Worm (Caenorhabditis elegans) whole organism, L3 larva: Measurements from ENCODE around the gene spe-29.

Source experiments
- R02D3.7 ChIP-seq: fragments of 150-350 bp; optimal IDR thresholded peaks from 2 replicates; lab custom pipeline; 2014; ENCODE audit warnings: missing biosample characterization, missing genetic modification characterization
- ZK546.5 ChIP-seq: sonication (generic microtip); optimal IDR thresholded peaks from 2 replicates; lab custom pipeline; 2017; ENCODE audit warnings: missing biosample characterization, missing genetic modification characterization
- aly-2 ChIP-seq: fragments of 150-350 bp; optimal IDR thresholded peaks from 2 replicates; lab custom pipeline; 2014; ENCODE audit warnings: missing biosample characterization, missing genetic modification characterization
- ceh-16 ChIP-seq: sonication (generic microtip); optimal IDR thresholded peaks from 2 replicates; lab custom pipeline; 2017; ENCODE audit warnings: missing biosample characterization, missing genetic modification characterization
- ceh-28 ChIP-seq: fragments of 150-350 bp; optimal IDR thresholded peaks from 2 replicates; lab custom pipeline; 2014; ENCODE audit warnings: missing biosample characterization, missing genetic modification reagents, missing genetic modification characterization
- egl-27 ChIP-seq: sonication (generic microtip); optimal IDR thresholded peaks from 4 replicates; lab custom pipeline; 2017; ENCODE audit warnings: missing biosample characterization, missing genetic modification reagents, missing genetic modification characterization
- egl-5 ChIP-seq: fragments of 150-350 bp; optimal IDR thresholded peaks from 2 replicates; lab custom pipeline; 2017; ENCODE audit warnings: missing biosample characterization, missing genetic modification reagents, missing genetic modification characterization, inconsistent platforms
- elt-2 ChIP-seq: sonication (generic microtip); optimal IDR thresholded peaks from 2 replicates; lab custom pipeline; 2016; ENCODE audit warnings: missing genetic modification reagents, mild to moderate bottlenecking, missing genetic modification characterization, missing compliant biosample characterization
- elt-3 ChIP-seq, 3 experiments: fragments of 150-350 bp in 1 of 3; sonication (generic microtip) in 2 of 3; optimal IDR thresholded peaks; 2 replicates in 2 of 3; 4 replicates in 1 of 3; lab custom pipeline; 2014 to 2017; ENCODE audit warnings: missing biosample characterization in 3 of 3, missing genetic modification characterization in 3 of 3
- eor-1 ChIP-seq, 2 experiments: fragments of 150-350 bp; optimal IDR thresholded peaks; 2 replicates each; lab custom pipeline; 2014 to 2018; ENCODE audit warnings: missing biosample characterization in 2 of 2, missing genetic modification characterization in 2 of 2
- fkh-10 ChIP-seq: sonication (generic microtip); optimal IDR thresholded peaks from 2 replicates; lab custom pipeline; 2017; ENCODE audit warnings: missing biosample characterization, missing genetic modification reagents, missing genetic modification characterization
- fkh-2 ChIP-seq: fragments of 150-350 bp; optimal IDR thresholded peaks from 2 replicates; lab custom pipeline; 2014; ENCODE audit warnings: missing biosample characterization, missing genetic modification reagents, missing genetic modification characterization
- fos-1 ChIP-seq: fragments of 150-350 bp; optimal IDR thresholded peaks from 2 replicates; lab custom pipeline; 2014; ENCODE audit warnings: missing biosample characterization, missing genetic modification characterization
- jun-1 ChIP-seq: fragments of 150-350 bp; optimal IDR thresholded peaks from 2 replicates; lab custom pipeline; 2014; ENCODE audit warnings: missing biosample characterization, missing genetic modification reagents, missing genetic modification characterization
- lin-15B ChIP-seq: fragments of 150-350 bp; optimal IDR thresholded peaks from 2 replicates; lab custom pipeline; 2014; ENCODE audit warnings: missing biosample characterization, missing genetic modification characterization
- mml-1 ChIP-seq: fragments of 150-350 bp; sonication (generic microtip); optimal IDR thresholded peaks from 3 replicates; lab custom pipeline; 2014; ENCODE audit warnings: missing biosample characterization, missing genetic modification characterization
- nfya-1 ChIP-seq: sonication (generic microtip); optimal IDR thresholded peaks from 2 replicates; lab custom pipeline; 2017; ENCODE audit warnings: missing genetic modification characterization, mild to moderate bottlenecking, missing compliant biosample characterization, antibody characterized with exemption, moderate library complexity; ENCODE audit not compliant: insufficient read depth
- nhr-11 ChIP-seq: fragments of 150-350 bp; optimal IDR thresholded peaks from 2 replicates; lab custom pipeline; 2014; ENCODE audit warnings: missing biosample characterization, missing genetic modification characterization
- nhr-12 ChIP-seq: fragments of 150-350 bp; optimal IDR thresholded peaks from 2 replicates; lab custom pipeline; 2014; ENCODE audit warnings: missing biosample characterization, missing genetic modification characterization
- nhr-23 ChIP-seq: fragments of 150-350 bp; optimal IDR thresholded peaks from 2 replicates; lab custom pipeline; 2014; ENCODE audit warnings: missing biosample characterization, missing genetic modification reagents, missing genetic modification characterization
- nhr-237 ChIP-seq: fragments of 150-350 bp; optimal IDR thresholded peaks from 2 replicates; lab custom pipeline; 2014; ENCODE audit warnings: missing biosample characterization, missing genetic modification characterization
- nhr-25 ChIP-seq: sonication (generic microtip); optimal IDR thresholded peaks from 2 replicates; lab custom pipeline; 2017; ENCODE audit warnings: missing biosample characterization, missing genetic modification characterization
- nhr-28 ChIP-seq: fragments of 150-350 bp; optimal IDR thresholded peaks from 2 replicates; lab custom pipeline; 2014; ENCODE audit warnings: missing biosample characterization, missing genetic modification characterization
- nhr-43 ChIP-seq: sonication (generic microtip); optimal IDR thresholded peaks from 2 replicates; lab custom pipeline; 2016; ENCODE audit warnings: mild to moderate bottlenecking, missing genetic modification characterization, missing compliant biosample characterization; ENCODE audit not compliant: poor library complexity, severe bottlenecking
- nhr-67 ChIP-seq: fragments of 150-350 bp; optimal IDR thresholded peaks from 2 replicates; lab custom pipeline; 2014; ENCODE audit warnings: missing biosample characterization, missing genetic modification characterization
- nhr-77 ChIP-seq: fragments of 150-350 bp; optimal IDR thresholded peaks from 2 replicates; lab custom pipeline; 2014; ENCODE audit warnings: missing biosample characterization, missing genetic modification characterization
- pha-4 ChIP-seq: fragments of 150-350 bp; optimal IDR thresholded peaks from 2 replicates; lab custom pipeline; 2014; ENCODE audit warnings: missing biosample characterization, missing genetic modification reagents, missing genetic modification characterization
- pqm-1 ChIP-seq: fragments of 150-350 bp; optimal IDR thresholded peaks from 2 replicates; lab custom pipeline; 2017; ENCODE audit warnings: missing biosample characterization, missing genetic modification characterization, inconsistent platforms
- sea-2 ChIP-seq: fragments of 150-350 bp; sonication (generic microtip); optimal IDR thresholded peaks from 4 replicates; lab custom pipeline; 2014; ENCODE audit warnings: missing biosample characterization, missing genetic modification reagents, missing genetic modification characterization
- skn-1 ChIP-seq: fragments of 150-350 bp; optimal IDR thresholded peaks from 2 replicates; lab custom pipeline; 2014; ENCODE audit warnings: missing biosample characterization, missing genetic modification characterization
- unc-39 ChIP-seq: sonication (generic microtip); optimal IDR thresholded peaks from 4 replicates; lab custom pipeline; 2017; ENCODE audit warnings: missing biosample characterization, missing genetic modification characterization
- unc-62 ChIP-seq: fragments of 150-350 bp; sonication (generic microtip); optimal IDR thresholded peaks from 4 replicates; lab custom pipeline; 2014; ENCODE audit warnings: missing biosample characterization, missing genetic modification reagents, missing genetic modification characterization
- zag-1 ChIP-seq: fragments of 150-350 bp; optimal IDR thresholded peaks from 2 replicates; lab custom pipeline; 2014; ENCODE audit warnings: missing biosample characterization, missing genetic modification characterization
- ztf-11 ChIP-seq: fragments of 150-350 bp; optimal IDR thresholded peaks from 2 replicates; lab custom pipeline; 2014; ENCODE audit warnings: missing biosample characterization, missing genetic modification characterization

spe-29 gene

ce11 chrIV:9918021-9918420 lies 15.7 kb upstream of the spe-29 start:
- TF ChIP-seq eor-1 (tag; optimal IDR thresholded peaks at IDR 0.05; lab: Kevin White, UChicago) (no peak), nhr-28 (no peak), nhr-12 (tag; lab: Kevin White, UChicago) (no peak), skn-1 (tag; lab: Kevin White, UChicago) (no peak), nhr-43 (tag; lab: Kevin White, UChicago) (peak; percentile 65), aly-2 (tag; lab: Kevin White, UChicago) (no peak), nhr-23 (tag; lab: Kevin White, UChicago) (peak; percentile 28), pqm-1 (tag; lab: Kevin White, UChicago) (no peak), ceh-16 (tag; lab: Kevin White, UChicago) (no peak), nhr-25 (tag; lab: Kevin White, UChicago) (peak; percentile 60), nhr-237 (tag; lab: Kevin White, UChicago) (no peak), nhr-11 (no peak), ztf-11 (tag; lab: Kevin White, UChicago) (no peak), nfya-1 (tag; lab: Kevin White, UChicago) (peak; percentile 4), pha-4 (no peak), zag-1 (tag; lab: Kevin White, UChicago) (no peak), mml-1 (no peak), fkh-10 (GFP tag; lab: Kevin White, UChicago) (no peak), jun-1 (no peak), egl-5 (tag; lab: Kevin White, UChicago) (no peak)
- TF ChIP-seq, all 47 proteins: peak for 4

ce11 chrIV:9920426-9920825 lies 13.3 kb upstream of the spe-29 start:
- TF ChIP-seq sea-2 (GFP tag; lab: Kevin White, UChicago) (no peak), ZK546.5 (tag; lab: Kevin White, UChicago) (no peak), nhr-28 (no peak), fos-1 (tag; lab: Kevin White, UChicago) (no peak), unc-62 (GFP tag; lab: Kevin White, UChicago) (no peak), eor-1 (tag; optimal IDR thresholded peaks at IDR 0.05; lab: Kevin White, UChicago) (no peak), zag-1 (tag; lab: Kevin White, UChicago) (no peak), elt-2 (tag; lab: Kevin White, UChicago) (no peak), lin-15B (tag; lab: Kevin White, UChicago) (no peak)
- TF ChIP-seq, all 47 proteins: peak for 0

- TF ChIP-seq fkh-2 (tag; lab: Kevin White, UChicago) (no peak), nhr-25 (tag; lab: Kevin White, UChicago) (no peak), ZK546.5 (tag; lab: Kevin White, UChicago) (no peak), unc-62 (GFP tag; lab: Kevin White, UChicago) (no peak), R02D3.7 (tag; lab: Kevin White, UChicago) (no peak), unc-39 (tag; lab: Kevin White, UChicago) (no peak), nhr-67 (tag; lab: Kevin White, UChicago) (no peak), zag-1 (tag; lab: Kevin White, UChicago) (no peak)
Observed at ce11 chrIV:9924419-9924818, 9.3 kb upstream of the spe-29 start.

- peak; percentile 25 for TF ChIP-seq nfya-1 (tag; lab: Kevin White, UChicago)
- TF ChIP-seq ceh-16 (tag; lab: Kevin White, UChicago): no peak
- no peak for TF ChIP-seq elt-3 (tag; optimal IDR thresholded peaks at IDR 0.05; lab: Kevin White, UChicago)
- no peak for TF ChIP-seq nhr-43 (tag; lab: Kevin White, UChicago)
- TF ChIP-seq fkh-10 (GFP tag; lab: Kevin White, UChicago): no peak
- TF ChIP-seq egl-27 (tag; lab: Kevin White, UChicago): no peak
- TF ChIP-seq egl-5 (tag; lab: Kevin White, UChicago): peak; percentile 32
- TF ChIP-seq ceh-28: peak; percentile 5
- no peak for TF ChIP-seq nhr-77
Observed at ce11 chrIV:9928180-9928896, 5.3 kb upstream of the spe-29 start, which contains the start of gene dur-1. dur-1 (minus strand) TSS chrIV:9928230.
